Worm (Caenorhabditis elegans): ENCODE data around the gene rps-29.

The rps-29 gene

ce11 chrIII:825256-825655 lies 31.2 kb downstream of the rps-29 start:
- TF ChIP-seq elt-1 (tag; optimal IDR thresholded peaks at IDR 0.05; ENCODE audit: borderline replicate concordance, insufficient read depth) (no peak), nhr-12 (tag; optimal IDR thresholded peaks at IDR 0.05) (no peak), M03D4.4 (tag; optimal IDR thresholded peaks at IDR 0.05) (no peak), unc-120 (tag; optimal IDR thresholded peaks at IDR 0.05; ENCODE audit: poor library complexity, severe bottlenecking) (no peak), sem-2 (GFP tag; optimal IDR thresholded peaks at IDR 0.05) (no peak), tbx-8 (GFP tag; optimal IDR thresholded peaks at IDR 0.05) (no peak), mls-2 (tag; optimal IDR thresholded peaks at IDR 0.05) (no peak), hlh-1 (tag; optimal IDR thresholded peaks at IDR 0.05) (no peak), zip-8 (tag; optimal IDR thresholded peaks at IDR 0.05) (no peak), blmp-1 (tag; optimal IDR thresholded peaks at IDR 0.05) (no peak), elt-3 (tag; optimal IDR thresholded peaks at IDR 0.05) (no peak), lin-32 (GFP tag; optimal IDR thresholded peaks at IDR 0.05) (no peak), nhr-76 (tag; optimal IDR thresholded peaks at IDR 0.05) (no peak), ham-2 (GFP tag; optimal IDR thresholded peaks at IDR 0.05) (no peak), bed-3 (GFP tag; optimal IDR thresholded peaks at IDR 0.05) (no peak)

- TF ChIP-seq blmp-1 (tag; optimal IDR thresholded peaks at IDR 0.05) (no peak), ces-1 (GFP tag; optimal IDR thresholded peaks at IDR 0.05) (no peak), zip-8 (tag; optimal IDR thresholded peaks at IDR 0.05) (no peak), lsy-2 (tag; optimal IDR thresholded peaks at IDR 0.05) (no peak), unc-62 (GFP tag; optimal IDR thresholded peaks at IDR 0.05) (no peak), tbx-8 (GFP tag; optimal IDR thresholded peaks at IDR 0.05) (no peak), mls-2 (tag; optimal IDR thresholded peaks at IDR 0.05) (no peak), cnd-1 (tag; optimal IDR thresholded peaks at IDR 0.05) (no peak), ceh-83 (GFP tag; optimal IDR thresholded peaks at IDR 0.05) (no peak), ztf-11 (tag; optimal IDR thresholded peaks at IDR 0.05) (no peak), bed-3 (GFP tag; optimal IDR thresholded peaks at IDR 0.05) (no peak), nhr-76 (tag; optimal IDR thresholded peaks at IDR 0.05) (no peak), nhr-237 (tag; optimal IDR thresholded peaks at IDR 0.05) (no peak)
These were observed 37.9 kb downstream of the rps-29 start, which contains the start of gene ceeh-1 for ce11 chrIII:831961-832360. Gene ceeh-1 (minus strand): TSS chrIII:832277.

- no peak for TF ChIP-seq zip-8 (tag; optimal IDR thresholded peaks at IDR 0.05)
These were observed 38.9 kb downstream of the rps-29 start, which contains the start of gene zip-2 for ce11 chrIII:832855-833504. Gene zip-2 (plus strand): TSS chrIII:832982.

ce11 chrIII:833711-834442 lies 39.8 kb downstream of the rps-29 start:
- peak; percentile 50 for TF ChIP-seq mls-2 (tag; optimal IDR thresholded peaks at IDR 0.05)
- peak; percentile 25 for TF ChIP-seq hlh-1 (tag; optimal IDR thresholded peaks at IDR 0.05)
- peak; percentile 36 for TF ChIP-seq elt-1 (tag; optimal IDR thresholded peaks at IDR 0.05; ENCODE audit: borderline replicate concordance, insufficient read depth)
- peak; percentile 51 for TF ChIP-seq ceh-83 (GFP tag; optimal IDR thresholded peaks at IDR 0.05)
- no peak for TF ChIP-seq nhr-12 (tag; optimal IDR thresholded peaks at IDR 0.05)
- peak; percentile 54 for TF ChIP-seq nhr-2 (tag; optimal IDR thresholded peaks at IDR 0.05)
- peak; percentile 83 for TF ChIP-seq elt-3 (tag; optimal IDR thresholded peaks at IDR 0.05)
- no peak for TF ChIP-seq nhr-76 (tag; optimal IDR thresholded peaks at IDR 0.05)
- TF ChIP-seq M03D4.4 (tag; optimal IDR thresholded peaks at IDR 0.05) = peak; percentile 33
- TF ChIP-seq ceh-39 (tag; optimal IDR thresholded peaks at IDR 0.05) = peak; percentile 52
- no peak for TF ChIP-seq snpc-4 (tag; optimal IDR thresholded peaks at IDR 0.05)
- no peak for TF ChIP-seq nhr-28 (tag; optimal IDR thresholded peaks at IDR 0.05)
- peak; percentile 57 for TF ChIP-seq unc-120 (tag; optimal IDR thresholded peaks at IDR 0.05; ENCODE audit: poor library complexity, severe bottlenecking)
- no peak for TF ChIP-seq ceh-43 (GFP tag; optimal IDR thresholded peaks at IDR 0.05)
- no peak for TF ChIP-seq flh-1 (GFP tag; optimal IDR thresholded peaks at IDR 0.05)
- TF ChIP-seq mep-1 (tag; optimal IDR thresholded peaks at IDR 0.05) = peak; percentile 84
- peak; percentile 36 for TF ChIP-seq zip-8 (tag; optimal IDR thresholded peaks at IDR 0.05)
- no peak for TF ChIP-seq lin-32 (GFP tag; optimal IDR thresholded peaks at IDR 0.05)
- TF ChIP-seq cnd-1 (tag; optimal IDR thresholded peaks at IDR 0.05) = peak; percentile 53
- TF ChIP-seq bed-3 (GFP tag; optimal IDR thresholded peaks at IDR 0.05) = no peak
- peak; percentile 94 for TF ChIP-seq pha-4 (tag; optimal IDR thresholded peaks at IDR 0.05)
- no peak for TF ChIP-seq unc-39 (tag; optimal IDR thresholded peaks at IDR 0.05)
- TF ChIP-seq blmp-1 (tag; optimal IDR thresholded peaks at IDR 0.05) = no peak
- peak; percentile 35 for TF ChIP-seq ham-2 (GFP tag; optimal IDR thresholded peaks at IDR 0.05)
- TF ChIP-seq sem-2 (GFP tag; optimal IDR thresholded peaks at IDR 0.05) = no peak
- peak; percentile 66 for TF ChIP-seq sptf-1 (tag; optimal IDR thresholded peaks at IDR 0.05)
- TF ChIP-seq mab-5 (tag; optimal IDR thresholded peaks at IDR 0.05) = no peak
- peak; percentile 67 for TF ChIP-seq lin-13 (tag; optimal IDR thresholded peaks at IDR 0.05)
- TF ChIP-seq unc-62 (GFP tag; optimal IDR thresholded peaks at IDR 0.05) = peak; percentile 93
- peak; percentile 64 for TF ChIP-seq ces-1 (GFP tag; optimal IDR thresholded peaks at IDR 0.05)
- TF ChIP-seq tbx-8 (GFP tag; optimal IDR thresholded peaks at IDR 0.05) = no peak
- TF ChIP-seq drap-1 (GFP tag; optimal IDR thresholded peaks at IDR 0.05) = peak; percentile 64
- peak; percentile 66 for TF ChIP-seq lsy-2 (tag; optimal IDR thresholded peaks at IDR 0.05)
- peak; percentile 91 for TF ChIP-seq nhr-237 (tag; optimal IDR thresholded peaks at IDR 0.05)
- peak; percentile 19 for TF ChIP-seq ztf-11 (tag; optimal IDR thresholded peaks at IDR 0.05)

Data from whole organism, mixed stage, embryonic.